Fruit fly (Drosophila melanogaster) whole organism, pupa: ENCODE data around the gene Cnot4.

Experiments used
- CG10348 ChIP-seq: fragments of 200-800 bp; sonication (Bioruptor generic); IDR thresholded peaks from 2 replicates; pipeline ENCODE4 v1.3.6; 2022; ENCODE audit warnings: missing biosample characterization, missing genetic modification characterization
- CG12605 ChIP-seq: fragments of 200-800 bp; sonication (Bioruptor generic); IDR thresholded peaks from 2 replicates; pipeline ENCODE4 v1.3.6; 2022; ENCODE audit warnings: missing biosample characterization, missing genetic modification characterization
- CG13204 ChIP-seq: fragments of 200-800 bp; sonication (Bioruptor generic); optimal IDR thresholded peaks from 2 replicates; lab custom pipeline; 2018; ENCODE audit warnings: missing biosample characterization, mild to moderate bottlenecking, missing genetic modification characterization, moderate library complexity
- CG14655 ChIP-seq: fragments of 200-800 bp; sonication (Bioruptor generic); optimal IDR thresholded peaks from 3 replicates; lab custom pipeline; 2017; ENCODE audit warnings: mild to moderate bottlenecking, missing biosample characterization, missing genetic modification reagents, missing genetic modification characterization
- CG15710 ChIP-seq: fragments of 200-800 bp; sonication (Bioruptor generic); optimal IDR thresholded peaks from 2 replicates; lab custom pipeline; 2018; ENCODE audit warnings: missing biosample characterization, mild to moderate bottlenecking, missing genetic modification characterization, moderate library complexity
- CG17806 ChIP-seq: fragments of 200-800 bp; sonication (Bioruptor generic); optimal IDR thresholded peaks from 2 replicates; lab custom pipeline; 2018; ENCODE audit warnings: missing biosample characterization, mild to moderate bottlenecking, missing genetic modification characterization, moderate library complexity
- CG32121 ChIP-seq: fragments of 200-800 bp; sonication (Bioruptor generic); IDR thresholded peaks from 2 replicates; pipeline ENCODE4 v1.3.6; 2022; ENCODE audit warnings: missing biosample characterization, missing genetic modification characterization
- CG34367 ChIP-seq: fragments of 200-800 bp; sonication (Bioruptor generic); optimal IDR thresholded peaks from 2 replicates; lab custom pipeline; 2018; ENCODE audit warnings: missing biosample characterization, mild to moderate bottlenecking, missing genetic modification characterization
- CG4496 ChIP-seq: fragments of 200-800 bp; sonication (Bioruptor generic); IDR thresholded peaks from 3 replicates; pipeline ENCODE4 v1.3.6; 2022; ENCODE audit warnings: missing biosample characterization, missing genetic modification characterization
- CG8159 ChIP-seq: fragments of 200-800 bp; sonication (Bioruptor generic); optimal IDR thresholded peaks from 3 replicates; lab custom pipeline; 2018; ENCODE audit warnings: missing biosample characterization, mild to moderate bottlenecking, missing genetic modification characterization, moderate library complexity
- CG8301 ChIP-seq: fragments of 200-800 bp; sonication (Bioruptor generic); optimal IDR thresholded peaks from 2 replicates; lab custom pipeline; 2018; ENCODE audit warnings: missing biosample characterization, mild to moderate bottlenecking, missing genetic modification characterization
- CG9948 ChIP-seq: fragments of 200-800 bp; sonication (Bioruptor generic); optimal IDR thresholded peaks from 2 replicates; lab custom pipeline; 2018; ENCODE audit warnings: missing biosample characterization, mild to moderate bottlenecking, missing genetic modification characterization, moderate library complexity
- D1 ChIP-seq: fragments of 200-800 bp; sonication (Bioruptor generic); optimal IDR thresholded peaks from 2 replicates; lab custom pipeline; 2018; ENCODE audit warnings: missing biosample characterization, mild to moderate bottlenecking, missing genetic modification characterization, moderate library complexity
- EcR ChIP-seq: fragments of 200-800 bp; sonication (Bioruptor generic); optimal IDR thresholded peaks from 3 replicates; lab custom pipeline; 2019; ENCODE audit warnings: missing biosample characterization, missing genetic modification characterization, mild to moderate bottlenecking, moderate library complexity, missing genetic modification reagents
- Ets98B ChIP-seq: fragments of 200-800 bp; sonication (Bioruptor generic); IDR thresholded peaks from 2 replicates; pipeline ENCODE4 v1.3.6; 2022; ENCODE audit warnings: missing biosample characterization, missing genetic modification characterization
- Pif1A ChIP-seq: fragments of 200-800 bp; sonication (Bioruptor generic); optimal IDR thresholded peaks from 3 replicates; lab custom pipeline; 2016; ENCODE audit warnings: missing biosample characterization, missing genetic modification characterization
- Pif1B ChIP-seq: fragments of 200-800 bp; sonication (Bioruptor generic); optimal IDR thresholded peaks from 3 replicates; lab custom pipeline; 2016; ENCODE audit warnings: missing biosample characterization, missing genetic modification characterization
- Snoo ChIP-seq: fragments of 200-800 bp; sonication (Bioruptor generic); optimal IDR thresholded peaks from 3 replicates; lab custom pipeline; 2017; ENCODE audit warnings: missing biosample characterization, mild to moderate bottlenecking, missing genetic modification characterization, inconsistent platforms
- fd96Ca ChIP-seq: fragments of 200-800 bp; sonication (Bioruptor generic); IDR thresholded peaks from 3 replicates; pipeline ENCODE4 v1.3.6; 2022; ENCODE audit warnings: missing biosample characterization, missing genetic modification characterization
- gl ChIP-seq: fragments of 200-800 bp; sonication (Bioruptor generic); optimal IDR thresholded peaks from 2 replicates; lab custom pipeline; 2018; ENCODE audit warnings: missing biosample characterization, mild to moderate bottlenecking, missing genetic modification characterization
- rn ChIP-seq: fragments of 200-800 bp; sonication (Bioruptor generic); IDR thresholded peaks from 2 replicates; pipeline ENCODE4 v1.3.6; 2022; ENCODE audit warnings: missing biosample characterization, missing genetic modification characterization

Cnot4 gene

DNA sequence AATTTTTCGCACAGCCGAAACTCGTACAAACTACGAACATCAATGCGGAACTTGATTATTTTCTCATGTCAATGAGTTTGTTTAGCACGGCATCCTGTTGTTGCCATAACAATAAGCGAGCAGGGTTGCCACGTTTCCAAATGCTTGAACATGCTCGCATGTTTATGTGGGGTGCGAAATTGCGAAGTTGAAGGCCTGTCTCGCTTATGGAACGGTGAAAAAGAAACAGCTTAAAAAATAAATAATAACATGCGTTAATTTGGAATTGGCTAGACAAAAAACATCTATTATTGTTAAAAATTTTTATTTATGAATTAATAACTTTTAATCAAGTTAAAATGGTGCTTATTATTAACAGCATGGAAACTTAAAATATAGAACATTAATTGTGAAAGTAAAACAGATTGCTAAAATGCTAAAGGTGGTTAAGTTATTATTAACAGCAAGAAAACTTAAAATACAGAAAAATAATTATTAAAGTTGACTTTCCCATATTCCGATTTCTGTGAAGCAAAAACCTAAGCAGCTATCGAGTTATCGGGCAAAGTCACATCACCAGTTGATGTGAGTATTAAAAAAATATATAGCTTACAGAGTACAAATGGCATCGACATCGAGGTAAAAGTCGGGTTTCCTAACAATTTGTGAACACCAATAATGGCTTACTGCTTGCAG lies 34.4 kb downstream of the Cnot4 start, which contains the start of the genes Bug22 and TfIIB:
Gene Bug22, minus strand, starts transcription at position 117 of the 675 bp plus-strand sequence.
Gene TfIIB, plus strand, starts transcription at position 537 of the 675 bp plus-strand sequence.
- TF ChIP-seq CG10348, result no peak
- TF ChIP-seq CG14655, result no peak
- no peak; the same call in 1 of the 2 replicates for TF ChIP-seq Ets98B
- TF ChIP-seq CG8159, result no peak
- TF ChIP-seq gl (tag; lab: Kevin White, UChicago), result no peak
- no peak for TF ChIP-seq Pif1A
- TF ChIP-seq fd96Ca, result no peak
- peak; percentile 46 for TF ChIP-seq CG17806 (tag; lab: Kevin White, UChicago)
- TF ChIP-seq CG15710 (tag; lab: Kevin White, UChicago), result peak; percentile 51
- TF ChIP-seq EcR, result no peak
- no peak for TF ChIP-seq CG34367
- TF ChIP-seq CG8301 (tag; lab: Kevin White, UChicago), result no peak
- TF ChIP-seq D1, result no peak
- TF ChIP-seq CG4496 (GFP tag; lab: Robert Waterston, UW), result peak; percentile 61; the same call in 2 of the 3 replicates
- TF ChIP-seq CG13204 (GFP tag; lab: Kevin White, UChicago), result no peak
- peak; percentile 51 for TF ChIP-seq Snoo (tag; lab: Kevin White, UChicago)
- no peak for TF ChIP-seq CG12605 (GFP tag; lab: Robert Waterston, UW)
- peak; percentile 46 for TF ChIP-seq CG9948 (tag; lab: Kevin White, UChicago)
- TF ChIP-seq Pif1B (GFP tag; lab: Kevin White, UChicago), result no peak
- 0 out of 2 replicates have a peak, but pooled peaks have one; percentile 29 for TF ChIP-seq rn (GFP tag; lab: Robert Waterston, UW)
- TF ChIP-seq CG32121, result peak; percentile 65

DNA sequence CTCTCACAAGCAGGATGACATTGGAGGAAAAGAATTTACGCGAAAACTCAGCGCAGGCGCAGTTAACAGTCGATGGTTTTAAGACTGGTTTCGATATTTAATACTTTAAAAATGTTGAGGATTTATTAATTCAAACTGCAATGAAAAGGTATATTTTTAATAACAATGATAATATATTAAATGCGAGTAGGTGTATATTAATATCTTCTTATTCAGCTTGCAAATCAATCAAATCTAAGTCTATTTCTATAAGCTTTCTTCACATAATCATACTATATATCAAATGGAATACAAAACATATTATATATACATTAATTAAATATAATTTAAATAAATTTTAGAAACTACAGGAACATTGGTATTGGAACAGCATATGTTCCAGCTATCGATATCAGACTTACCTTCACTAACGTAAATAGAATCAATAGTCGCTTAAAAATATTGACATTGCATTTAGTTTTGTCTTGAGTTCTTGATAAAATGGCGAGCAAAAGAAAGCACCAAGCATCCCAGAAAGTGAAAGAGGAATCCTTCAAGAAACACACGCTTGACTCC lies 39.2 kb downstream of the Cnot4 start, which contains the start of the genes TBC1D16 and holn1:
Gene TBC1D16, minus strand, starts transcription at position 51 of the 555 bp plus-strand sequence.
Gene holn1, plus strand, starts transcription at position 390 of the 555 bp plus-strand sequence.
- no peak for TF ChIP-seq Ets98B
- TF ChIP-seq Snoo (tag; lab: Kevin White, UChicago), result no peak
- TF ChIP-seq CG14655, result no peak
- TF ChIP-seq rn (GFP tag; lab: Robert Waterston, UW), result no peak
- no peak for TF ChIP-seq gl (tag; lab: Kevin White, UChicago)
- no peak for TF ChIP-seq Pif1B (GFP tag; lab: Kevin White, UChicago)
- no peak for TF ChIP-seq CG9948 (tag; lab: Kevin White, UChicago)
- no peak for TF ChIP-seq CG8301 (tag; lab: Kevin White, UChicago)
- no peak for TF ChIP-seq CG8159
- TF ChIP-seq CG17806 (tag; lab: Kevin White, UChicago), result no peak
- TF ChIP-seq EcR, result no peak
- TF ChIP-seq CG15710 (tag; lab: Kevin White, UChicago), result no peak
- no peak for TF ChIP-seq CG12605 (GFP tag; lab: Robert Waterston, UW)

dm6 chr2L:10437317-10437716 lies 40.8 kb downstream of the Cnot4 start, which contains the start of gene STUB1:
STUB1 (plus strand) TSS chr2L:10437548.
- TF ChIP-seq gl (tag; lab: Kevin White, UChicago), result no peak
- no peak for TF ChIP-seq CG9948 (tag; lab: Kevin White, UChicago)
- no peak for TF ChIP-seq CG8301 (tag; lab: Kevin White, UChicago)
- no peak for TF ChIP-seq CG15710 (tag; lab: Kevin White, UChicago)

DNA sequence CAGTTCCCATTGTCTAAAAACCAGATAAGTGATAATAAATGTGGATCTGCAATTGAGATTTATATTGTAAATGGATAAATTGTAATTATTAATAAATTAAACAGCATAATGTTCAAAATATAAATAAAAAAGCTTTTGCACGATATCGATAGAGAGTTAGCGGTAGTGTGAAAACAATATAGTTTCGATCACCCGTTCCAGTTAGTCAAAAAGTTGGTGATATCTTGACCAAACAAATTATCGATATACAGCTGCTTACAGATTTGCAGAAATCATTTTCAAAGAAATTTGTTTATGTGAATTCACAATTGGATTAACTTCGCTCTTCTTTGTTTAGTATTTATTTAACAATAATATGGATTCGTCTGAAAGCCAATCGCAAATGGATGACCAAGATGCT lies 42.7 kb downstream of the Cnot4 start, which contains the start of gene Nse4:
Gene Nse4, plus strand, starts transcription at position 267 of the 400 bp plus-strand sequence.
- TF ChIP-seq CG4496 (GFP tag; lab: Robert Waterston, UW), result no peak
- TF ChIP-seq Ets98B, result no peak
- TF ChIP-seq Pif1B (GFP tag; lab: Kevin White, UChicago), result no peak
- TF ChIP-seq D1, result no peak

DNA sequence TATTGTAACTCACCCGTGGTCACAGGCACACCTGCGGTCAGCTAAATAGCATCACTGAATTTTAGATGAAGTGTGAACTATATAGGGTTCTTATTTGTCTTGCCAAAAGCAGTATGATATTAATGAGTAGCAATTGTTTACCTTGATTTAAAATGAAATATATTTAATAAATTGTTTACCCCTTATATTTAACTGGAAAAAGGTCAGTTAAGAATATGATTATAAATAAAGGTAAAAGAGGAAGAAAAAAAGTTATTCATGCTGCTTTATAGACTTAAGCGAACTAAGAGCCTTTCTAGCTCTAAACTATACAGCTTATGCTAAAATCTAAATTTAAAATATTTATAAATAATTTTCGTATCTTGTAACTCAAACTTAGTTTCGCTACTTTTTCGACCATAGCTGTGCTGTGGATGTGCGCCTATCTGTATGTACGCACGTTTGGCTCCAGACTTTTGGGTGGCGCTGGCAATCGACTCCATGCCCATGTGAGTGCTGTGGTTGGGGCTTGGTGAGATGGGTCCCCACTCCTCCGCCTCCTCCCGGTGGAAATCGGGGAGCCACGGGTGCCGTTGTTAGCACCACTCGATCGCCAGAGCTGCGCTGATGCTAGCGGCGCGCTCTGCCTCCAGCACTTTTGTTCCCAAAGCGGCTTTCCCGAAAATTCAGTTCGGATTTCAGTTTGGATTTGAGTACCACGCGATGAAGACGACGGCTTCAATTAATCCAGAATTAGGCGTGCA lies 45.7 kb downstream of the Cnot4 start, which contains the start of gene loh:
Gene loh, plus strand, starts transcription at position 487 of the 743 bp plus-strand sequence.
- TF ChIP-seq D1 (no peak), CG12605 (GFP tag; lab: Robert Waterston, UW) (no peak), CG15710 (tag; lab: Kevin White, UChicago) (no peak), Snoo (tag; lab: Kevin White, UChicago) (peak; percentile 41), Pif1A (no peak), CG14655 (no peak), gl (tag; lab: Kevin White, UChicago) (no peak), CG32121 (no peak), CG34367 (no peak)

- TF ChIP-seq rn (GFP tag; lab: Robert Waterston, UW) (no peak), CG17806 (tag; lab: Kevin White, UChicago) (no peak), CG8301 (tag; lab: Kevin White, UChicago) (no peak), CG12605 (GFP tag; lab: Robert Waterston, UW) (no peak), Ets98B (no peak), Pif1A (no peak), CG15710 (tag; lab: Kevin White, UChicago) (no peak), CG34367 (no peak), CG32121 (no peak), CG8159 (no peak), D1 (no peak)
These were observed 55.8 kb downstream of the Cnot4 start, which contains the start of gene ppk10 for dm6 chr2L:10452296-10452695. ppk10 (minus strand) TSS chr2L:10452396.
